Worm (Caenorhabditis elegans) whole organism, L1 larva: ENCODE results near the gene hrpu-2.
A peak's percentile ranks its signal among the peaks of the same experiment; 100 is the strongest.

Experiments
- C16A3.4 ChIP-seq: fragments of 150-350 bp; optimal IDR thresholded peaks from 2 replicates; lab custom pipeline; 2014; ENCODE audit warnings: missing biosample characterization, missing genetic modification characterization
- C34B4.2 ChIP-seq: sonication (generic microtip); optimal IDR thresholded peaks from 2 replicates; lab custom pipeline; 2017; ENCODE audit warnings: mild to moderate bottlenecking, missing genetic modification characterization, missing compliant biosample characterization
- Y116A8C.19 ChIP-seq: sonication (generic microtip); optimal IDR thresholded peaks from 2 replicates; lab custom pipeline; 2016; ENCODE audit warnings: missing compliant biosample characterization, missing genetic modification characterization, borderline replicate concordance
- alr-1 ChIP-seq: fragments of 200-800 bp; sonication (Bioruptor generic); optimal IDR thresholded peaks from 2 replicates; lab custom pipeline; 2018; ENCODE audit warnings: borderline replicate concordance, mild to moderate bottlenecking, missing genetic modification characterization, missing compliant biosample characterization
- aly-2 ChIP-seq: fragments of 150-350 bp; optimal IDR thresholded peaks from 2 replicates; lab custom pipeline; 2014; ENCODE audit warnings: missing biosample characterization, missing genetic modification characterization
- ama-1 ChIP-seq: fragments of 150-350 bp; optimal IDR thresholded peaks from 2 replicates; lab custom pipeline; 2014
- blmp-1 ChIP-seq: fragments of 150-350 bp; optimal IDR thresholded peaks from 2 replicates; lab custom pipeline; 2014; ENCODE audit warnings: missing biosample characterization, missing genetic modification characterization
- ceh-63 ChIP-seq: fragments of 200-800 bp; sonication (Bioruptor generic); optimal IDR thresholded peaks from 2 replicates; lab custom pipeline; 2018; ENCODE audit warnings: mild to moderate bottlenecking, missing genetic modification characterization, missing compliant biosample characterization
- ceh-88 ChIP-seq: fragments of 200-800 bp; sonication (Bioruptor generic); IDR thresholded peaks from 2 replicates; pipeline ENCODE4 v1.3.6; 2022; ENCODE audit warnings: missing genetic modification characterization, missing compliant biosample characterization
- efl-1 ChIP-seq, 4 experiments: fragments of 150-350 bp; optimal IDR thresholded peaks in 3 of 4; peaks in 1 of 4; 1 replicate in 1 of 4; 2 replicates in 3 of 4; lab custom pipeline; 2014; ENCODE audit warnings: missing biosample characterization in 2 of 4, missing genetic modification characterization in 2 of 4, missing genetic modification reagents in 2 of 4
- efl-3 ChIP-seq: fragments of 200-800 bp; sonication (Bioruptor generic); optimal IDR thresholded peaks from 2 replicates; lab custom pipeline; 2018; ENCODE audit warnings: mild to moderate bottlenecking, missing genetic modification characterization, missing compliant biosample characterization
- egl-27 ChIP-seq, 2 experiments: fragments of 150-350 bp in 1 of 2; sonication (generic microtip); optimal IDR thresholded peaks; 3 replicates each; lab custom pipeline; 2017 to 2018; ENCODE audit warnings: missing biosample characterization in 2 of 2, missing genetic modification characterization in 2 of 2, missing genetic modification reagents in 2 of 2
- elt-2 ChIP-seq: sonication (generic microtip); optimal IDR thresholded peaks from 2 replicates; lab custom pipeline; 2016; ENCODE audit warnings: missing genetic modification characterization, mild to moderate bottlenecking, inconsistent platforms, missing compliant biosample characterization, missing genetic modification reagents
- elt-3 ChIP-seq, 6 experiments: fragments of 150-350 bp in 1 of 6; sonication (generic microtip); optimal IDR thresholded peaks; 2 replicates each; lab custom pipeline; 2017 to 2018; ENCODE audit warnings: missing biosample characterization in 6 of 6, missing genetic modification characterization in 6 of 6, inconsistent platforms in 1 of 6
- ets-5 ChIP-seq: fragments of 200-800 bp; sonication (Bioruptor generic); IDR thresholded peaks from 2 replicates; pipeline ENCODE4 v1.3.6; 2022; ENCODE audit warnings: missing genetic modification characterization, missing compliant biosample characterization
- fkh-10 ChIP-seq: sonication (generic microtip); optimal IDR thresholded peaks from 2 replicates; lab custom pipeline; 2017; ENCODE audit warnings: missing biosample characterization, missing genetic modification reagents, missing genetic modification characterization
- fkh-4 ChIP-seq: sonication (generic microtip); optimal IDR thresholded peaks from 2 replicates; lab custom pipeline; 2016; ENCODE audit warnings: missing compliant biosample characterization, missing genetic modification characterization, borderline replicate concordance
- grh-1 ChIP-seq: fragments of 200-800 bp; sonication (Bioruptor generic); IDR thresholded peaks from 2 replicates; pipeline ENCODE4 v1.3.6; 2022; ENCODE audit warnings: missing genetic modification reagents, missing genetic modification characterization, missing compliant biosample characterization
- hlh-17 ChIP-seq: fragments of 200-800 bp; sonication (Bioruptor generic); optimal IDR thresholded peaks from 2 replicates; lab custom pipeline; 2018; ENCODE audit warnings: missing genetic modification characterization, mild to moderate bottlenecking, missing compliant biosample characterization, moderate library complexity, borderline replicate concordance
- hlh-4 ChIP-seq: sonication (generic microtip); optimal IDR thresholded peaks from 2 replicates; lab custom pipeline; 2016; ENCODE audit warnings: mild to moderate bottlenecking, missing genetic modification characterization, missing compliant biosample characterization
- hpl-2 ChIP-seq: fragments of 150-350 bp; optimal IDR thresholded peaks from 2 replicates; lab custom pipeline; 2014; ENCODE audit warnings: missing biosample characterization, missing genetic modification reagents, missing genetic modification characterization
- irx-1 ChIP-seq: sonication (generic microtip); optimal IDR thresholded peaks from 2 replicates; lab custom pipeline; 2016; ENCODE audit warnings: missing genetic modification characterization, missing compliant biosample characterization
- jun-1 ChIP-seq: fragments of 150-350 bp; optimal IDR thresholded peaks from 2 replicates; lab custom pipeline; 2014; ENCODE audit warnings: missing biosample characterization, missing genetic modification reagents, missing genetic modification characterization
- lin-13 ChIP-seq: fragments of 150-350 bp; optimal IDR thresholded peaks from 2 replicates; lab custom pipeline; 2014; ENCODE audit warnings: missing biosample characterization, missing genetic modification reagents, missing genetic modification characterization
- lin-14 ChIP-seq: fragments of 200-800 bp; sonication (Bioruptor generic); optimal IDR thresholded peaks from 2 replicates; lab custom pipeline; 2018; ENCODE audit warnings: mild to moderate bottlenecking, missing genetic modification characterization, moderate library complexity, missing compliant biosample characterization
- lin-35 ChIP-seq, 2 experiments: fragments of 150-350 bp; optimal IDR thresholded peaks; 2 replicates each; lab custom pipeline; 2014; ENCODE audit warnings: missing biosample characterization in 2 of 2, missing genetic modification characterization in 2 of 2, missing genetic modification reagents in 2 of 2
- lin-39 ChIP-seq: fragments of 150-350 bp; optimal IDR thresholded peaks from 2 replicates; lab custom pipeline; 2014; ENCODE audit warnings: missing biosample characterization, missing genetic modification reagents, missing genetic modification characterization
- lir-3 ChIP-seq: sonication (generic microtip); optimal IDR thresholded peaks from 2 replicates; lab custom pipeline; 2016; ENCODE audit warnings: mild to moderate bottlenecking, missing genetic modification characterization, moderate library complexity, missing compliant biosample characterization; ENCODE audit not compliant: poor library complexity
- mdl-1 ChIP-seq, 2 experiments: fragments of 150-350 bp; optimal IDR thresholded peaks; 2 replicates each; lab custom pipeline; 2014 to 2017; ENCODE audit warnings: missing biosample characterization in 2 of 2, missing genetic modification characterization in 2 of 2, inconsistent platforms in 1 of 2
- mef-2 ChIP-seq: fragments of 150-350 bp; optimal IDR thresholded peaks from 2 replicates; lab custom pipeline; 2014; ENCODE audit warnings: missing biosample characterization, missing genetic modification characterization
- mep-1 ChIP-seq: fragments of 150-350 bp; optimal IDR thresholded peaks from 2 replicates; lab custom pipeline; 2014; ENCODE audit warnings: missing biosample characterization, missing genetic modification characterization
- nhr-12 ChIP-seq: sonication (generic microtip); optimal IDR thresholded peaks from 2 replicates; lab custom pipeline; 2017; ENCODE audit warnings: missing biosample characterization, missing genetic modification characterization
- nhr-19 ChIP-seq: fragments of 200-800 bp; sonication (Bioruptor generic); conservative IDR thresholded peaks from 2 replicates; pipeline ENCODE4 v1.3.6; 2022; ENCODE audit warnings: missing genetic modification characterization, missing compliant biosample characterization
- nhr-20 ChIP-seq: sonication (generic microtip); optimal IDR thresholded peaks from 2 replicates; lab custom pipeline; 2016; ENCODE audit warnings: mild to moderate bottlenecking, missing genetic modification characterization, missing compliant biosample characterization
- nhr-76 ChIP-seq: sonication (generic microtip); optimal IDR thresholded peaks from 2 replicates; lab custom pipeline; 2017; ENCODE audit warnings: missing biosample characterization, missing genetic modification characterization
- nhr-77 ChIP-seq: fragments of 150-350 bp; optimal IDR thresholded peaks from 2 replicates; lab custom pipeline; 2014; ENCODE audit warnings: missing biosample characterization, missing genetic modification characterization
- nhr-84 ChIP-seq: sonication (generic microtip); optimal IDR thresholded peaks from 2 replicates; lab custom pipeline; 2017; ENCODE audit warnings: missing biosample characterization, missing genetic modification characterization
- nhr-85 ChIP-seq: sonication (generic microtip); peaks from one replicate; lab custom pipeline; 2016; ENCODE audit warnings: missing genetic modification characterization, inconsistent platforms, missing compliant biosample characterization
- nhr-90 ChIP-seq: sonication (generic microtip); optimal IDR thresholded peaks from 2 replicates; lab custom pipeline; 2016; ENCODE audit warnings: mild to moderate bottlenecking, missing genetic modification characterization, missing compliant biosample characterization; ENCODE audit not compliant: poor library complexity
- pag-3 ChIP-seq: sonication (generic microtip); optimal IDR thresholded peaks from 2 replicates; lab custom pipeline; 2017; ENCODE audit warnings: missing genetic modification characterization, mild to moderate bottlenecking, missing compliant biosample characterization, antibody characterized with exemption, borderline replicate concordance; ENCODE audit not compliant: insufficient read depth
- pax-3 ChIP-seq: fragments of 200-800 bp; sonication (Bioruptor generic); optimal IDR thresholded peaks from 2 replicates; lab custom pipeline; 2018; ENCODE audit warnings: mild to moderate bottlenecking, missing genetic modification characterization, moderate library complexity, missing compliant biosample characterization
- pqm-1 ChIP-seq: sonication (generic microtip); optimal IDR thresholded peaks from 3 replicates; lab custom pipeline; 2017; ENCODE audit warnings: missing biosample characterization, missing genetic modification characterization
- skn-1 ChIP-seq: fragments of 150-350 bp; optimal IDR thresholded peaks from 2 replicates; lab custom pipeline; 2014; ENCODE audit warnings: missing biosample characterization, missing genetic modification characterization
- snpc-4 ChIP-seq: fragments of 150-350 bp; optimal IDR thresholded peaks from 2 replicates; lab custom pipeline; 2014; ENCODE audit warnings: missing biosample characterization, missing genetic modification characterization
- sox-4 ChIP-seq: sonication (generic microtip); optimal IDR thresholded peaks from 2 replicates; lab custom pipeline; 2016; ENCODE audit warnings: missing genetic modification characterization, missing compliant biosample characterization
- swsn-7 ChIP-seq: sonication (generic microtip); optimal IDR thresholded peaks from 2 replicates; lab custom pipeline; 2016; ENCODE audit warnings: missing genetic modification characterization, missing compliant biosample characterization
- tlp-1 ChIP-seq: fragments of 150-350 bp; optimal IDR thresholded peaks from 2 replicates; lab custom pipeline; 2014; ENCODE audit warnings: missing biosample characterization, missing genetic modification characterization
- unc-30 ChIP-seq: sonication (generic microtip); optimal IDR thresholded peaks from 2 replicates; lab custom pipeline; 2017; ENCODE audit warnings: missing biosample characterization, missing genetic modification characterization
- unc-62 ChIP-seq: fragments of 150-350 bp; optimal IDR thresholded peaks from 2 replicates; lab custom pipeline; 2014; ENCODE audit warnings: missing biosample characterization, missing genetic modification reagents, missing genetic modification characterization
- xbp-1 ChIP-seq: sonication (generic microtip); optimal IDR thresholded peaks from 2 replicates; lab custom pipeline; 2016; ENCODE audit warnings: missing genetic modification characterization, missing compliant biosample characterization
- zip-4 ChIP-seq: fragments of 200-800 bp; sonication (Bioruptor generic); optimal IDR thresholded peaks from 2 replicates; lab custom pipeline; 2018; ENCODE audit warnings: mild to moderate bottlenecking, missing genetic modification characterization, moderate library complexity, missing compliant biosample characterization
- ztf-11 ChIP-seq, 2 experiments: sonication (generic microtip); optimal IDR thresholded peaks; 2 replicates each; lab custom pipeline; 2016 to 2017; ENCODE audit warnings: missing genetic modification characterization in 2 of 2, missing biosample characterization in 1 of 2, missing compliant biosample characterization in 1 of 2

The hrpu-2 gene

DNA sequence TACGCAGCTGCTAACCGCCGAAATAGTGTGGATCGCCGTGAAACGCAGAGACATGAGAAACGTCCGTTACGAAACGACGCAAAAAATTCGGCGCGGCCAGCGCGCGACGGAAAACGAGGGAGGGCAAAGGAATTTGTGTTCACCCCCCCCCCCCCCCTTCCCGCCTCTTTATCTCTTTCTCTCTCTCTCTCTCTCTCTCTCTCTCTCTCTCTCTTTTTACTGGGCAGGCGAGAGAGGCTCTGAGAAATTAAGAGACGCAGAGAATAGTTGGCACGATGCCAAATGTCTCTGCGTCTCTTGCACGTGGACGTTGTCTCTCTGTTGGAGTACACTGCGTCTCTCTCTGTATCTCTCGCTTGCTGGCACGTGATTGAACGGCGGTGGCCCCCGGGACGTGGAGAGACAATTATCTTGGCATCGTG is 41.6 kb downstream of the hrpu-2 start (continued):
- TF ChIP-seq fkh-10: peak; percentile 86
- TF ChIP-seq unc-30 (tag; lab: Kevin White, UChicago): no peak
- peak; percentile 99 for TF ChIP-seq pax-3
- TF ChIP-seq pqm-1 (tag; lab: Kevin White, UChicago): no peak
- TF ChIP-seq aly-2: peak; percentile 52
- TF ChIP-seq hlh-17 (GFP tag; lab: Kevin White, UChicago): peak; percentile 44
- TF ChIP-seq nhr-77 (tag; lab: Kevin White, UChicago): peak; percentile 92
- TF ChIP-seq tlp-1 (tag; lab: Kevin White, UChicago): no peak
- peak; percentile 42 for TF ChIP-seq nhr-12
- TF ChIP-seq Y116A8C.19 (tag; lab: Kevin White, UChicago): no peak
- TF ChIP-seq lir-3 (tag; lab: Kevin White, UChicago): peak; percentile 85
- TF ChIP-seq lin-14 (GFP tag; lab: Kevin White, UChicago): peak; percentile 100
- no peak for TF ChIP-seq ets-5 (GFP tag; lab: Robert Waterston, UW)
- TF ChIP-seq ama-1 (lab: Kevin White, UChicago): no peak
- TF ChIP-seq mep-1 (tag; lab: Kevin White, UChicago): peak; percentile 86
- peak; percentile 91 for TF ChIP-seq sox-4 (tag; lab: Kevin White, UChicago)
- TF ChIP-seq hpl-2 (GFP tag; lab: Kevin White, UChicago): peak; percentile 82
- peak; percentile 51 to 96 for TF ChIP-seq ztf-11 (tag; optimal IDR thresholded peaks at IDR 0.05; lab: Kevin White, UChicago)
- TF ChIP-seq zip-4: peak; percentile 96
- peak; percentile 43 to 86 for TF ChIP-seq egl-27 (tag; optimal IDR thresholded peaks at IDR 0.05; lab: Kevin White, UChicago)
- no peak for TF ChIP-seq alr-1
- peak; percentile 77 for TF ChIP-seq mef-2
- peak; percentile 99 for TF ChIP-seq swsn-7 (tag; lab: Kevin White, UChicago)
- TF ChIP-seq hlh-4 (tag; lab: Kevin White, UChicago): no peak
- TF ChIP-seq mdl-1 (tag; optimal IDR thresholded peaks at IDR 0.05; lab: Kevin White, UChicago): peak; percentile 97 to 98
- TF ChIP-seq nhr-85 (tag; lab: Kevin White, UChicago): peak; percentile 100
- TF ChIP-seq nhr-90 (tag; lab: Kevin White, UChicago): peak; percentile 98
- peak; percentile 93 for TF ChIP-seq ceh-88
- peak; percentile 96 for TF ChIP-seq lin-13
- peak; percentile 82 to 90 for TF ChIP-seq lin-35 (GFP tag; optimal IDR thresholded peaks at IDR 0.05; lab: Kevin White, UChicago)
- TF ChIP-seq C16A3.4 (tag; lab: Kevin White, UChicago): peak; percentile 80
- TF ChIP-seq jun-1 (tag; lab: Kevin White, UChicago): peak; percentile 96
- peak; percentile 87 for TF ChIP-seq skn-1 (tag; lab: Kevin White, UChicago)
- TF ChIP-seq xbp-1 (tag; lab: Kevin White, UChicago): peak; percentile 96
- TF ChIP-seq efl-1 (optimal IDR thresholded peaks at IDR 0.05; lab: Kevin White, UChicago): peak; percentile 87 to 95
- TF ChIP-seq efl-1 (GFP tag; optimal IDR thresholded peaks at IDR 0.05 in 1 of 2; lab: Kevin White, UChicago): peak; percentile 71 to 98
- TF ChIP-seq lin-39: peak; percentile 91
- peak; percentile 93 for TF ChIP-seq C34B4.2 (tag; lab: Kevin White, UChicago)
- TF ChIP-seq ceh-63: peak; percentile 90
- peak; percentile 98 for TF ChIP-seq nhr-20 (tag; lab: Kevin White, UChicago)
- TF ChIP-seq efl-3 (GFP tag; lab: Kevin White, UChicago): peak; percentile 95
- TF ChIP-seq blmp-1: peak; percentile 58
- peak; percentile 85 for TF ChIP-seq snpc-4 (tag; lab: Kevin White, UChicago)
- no peak for TF ChIP-seq pag-3 (tag; lab: Kevin White, UChicago)
- peak; percentile 70 for TF ChIP-seq nhr-76 (tag; lab: Kevin White, UChicago)
- peak; percentile 93 for TF ChIP-seq elt-2 (tag; lab: Kevin White, UChicago)
- TF ChIP-seq unc-62 (GFP tag; lab: Kevin White, UChicago): no peak
- no peak for TF ChIP-seq nhr-84 (tag; lab: Kevin White, UChicago)
- TF ChIP-seq elt-3 (tag; optimal IDR thresholded peaks at IDR 0.05; lab: Kevin White, UChicago): peak in 3 of 6 experiments; percentile 76 to 85 (median 81)
- peak; percentile 88 for TF ChIP-seq fkh-4 (tag; lab: Kevin White, UChicago)
- TF ChIP-seq irx-1: peak; percentile 98
- peak; percentile 98 for TF ChIP-seq nhr-19 (GFP tag; lab: Robert Waterston, UW)
- TF ChIP-seq grh-1 (GFP tag; lab: Robert Waterston, UW): peak; percentile 99
